Worm (Caenorhabditis elegans) whole organism, L3 larva: ENCODE results near the gene gst-9.

ENCODE experiments used
- nhr-237 ChIP-seq: fragments of 150-350 bp; optimal IDR thresholded peaks from 2 replicates; lab custom pipeline; 2014; ENCODE audit warnings: missing biosample characterization, missing genetic modification characterization
- unc-39 ChIP-seq: sonication (generic microtip); optimal IDR thresholded peaks from 4 replicates; lab custom pipeline; 2017; ENCODE audit warnings: missing biosample characterization, missing genetic modification characterization

- TF ChIP-seq nhr-237 (tag; lab: Kevin White, UChicago): no peak
- no peak for TF ChIP-seq unc-39 (tag; lab: Kevin White, UChicago)
Measured at ce11 chrII:4881727-4882126, 9.7 kb upstream of the gst-9 start, which contains the start of gene gst-7.
